Fruit fly (Drosophila melanogaster): ENCODE data around the gene Setd3.

dm6 chrX:6993350-6993749, 24.8 kb upstream of the Setd3 start, which contains the start of gene Inx7:
- TF ChIP-seq CG10209 (GFP tag; optimal IDR thresholded peaks at IDR 0.05) (no peak), peb (GFP tag; IDR thresholded peaks at IDR 0.05) (no peak), gt (GFP tag; IDR thresholded peaks at IDR 0.05) (no peak), CG10959 (GFP tag; IDR thresholded peaks at IDR 0.05) (no peak), CG11093 (GFP tag; IDR thresholded peaks at IDR 0.05) (no peak), pita (GFP tag; optimal IDR thresholded peaks at IDR 0.05) (no peak), CG4707 (GFP tag; optimal IDR thresholded peaks at IDR 0.05) (no peak), pb (GFP tag; optimal IDR thresholded peaks at IDR 0.05) (no peak), E2f2 (GFP tag; IDR thresholded peaks at IDR 0.05) (no peak), CG7987 (GFP tag; optimal IDR thresholded peaks at IDR 0.05) (no peak), sisA (GFP tag; IDR thresholded peaks at IDR 0.05) (no peak), CG3838 (GFP tag; optimal IDR thresholded peaks at IDR 0.05) (no peak), al (GFP tag; IDR thresholded peaks at IDR 0.05) (no peak)
